Worm (Caenorhabditis elegans) whole organism, young adult: ENCODE data around the gene F45F2.10.

Source experiments
- B0019.2 ChIP-seq: fragments of 200-800 bp; sonication (Bioruptor generic); conservative IDR thresholded peaks from 2 replicates; pipeline ENCODE4 v1.3.6; 2022; ENCODE audit warnings: missing genetic modification reagents, missing genetic modification characterization, missing compliant biosample characterization
- D2030.7 ChIP-seq: fragments of 200-800 bp; sonication (Bioruptor generic); IDR thresholded peaks from 2 replicates; pipeline ENCODE4 v1.3.6; 2022; ENCODE audit warnings: missing genetic modification reagents, missing genetic modification characterization, missing compliant biosample characterization
- F49E8.2 ChIP-seq: sonication (generic microtip); optimal IDR thresholded peaks from 3 replicates; lab custom pipeline; 2017; ENCODE audit warnings: missing genetic modification characterization, mild to moderate bottlenecking, missing compliant biosample characterization, antibody characterized with exemption, moderate library complexity; ENCODE audit not compliant: insufficient read depth
- K12H6.12 ChIP-seq: fragments of 200-800 bp; sonication (Bioruptor generic); optimal IDR thresholded peaks from 2 replicates; lab custom pipeline; 2018; ENCODE audit warnings: mild to moderate bottlenecking, missing genetic modification characterization, missing compliant biosample characterization
- T07F8.4 ChIP-seq: sonication (generic microtip); optimal IDR thresholded peaks from 2 replicates; lab custom pipeline; 2016; ENCODE audit warnings: mild to moderate bottlenecking, missing genetic modification characterization, moderate library complexity, missing compliant biosample characterization
- T26A5.8 ChIP-seq: sonication (generic microtip); optimal IDR thresholded peaks from 2 replicates; lab custom pipeline; 2016; ENCODE audit warnings: missing genetic modification characterization, missing compliant biosample characterization
- Y53F4B.3 ChIP-seq: fragments of 200-800 bp; sonication (Bioruptor generic); IDR thresholded peaks from 2 replicates; pipeline ENCODE4 v1.3.6; 2022; ENCODE audit warnings: missing genetic modification reagents, missing genetic modification characterization, missing compliant biosample characterization
- Y53G8AR.9 ChIP-seq: fragments of 200-800 bp; sonication (Bioruptor generic); conservative IDR thresholded peaks from 2 replicates; pipeline ENCODE4 v1.3.6; 2022; ENCODE audit warnings: missing genetic modification reagents, missing genetic modification characterization, missing compliant biosample characterization
- Y56A3A.18 ChIP-seq: fragments of 200-800 bp; sonication (Bioruptor generic); IDR thresholded peaks from 2 replicates; pipeline ENCODE4 v1.3.6; 2022; ENCODE audit warnings: missing genetic modification reagents, missing genetic modification characterization, missing compliant biosample characterization
- Y95B8A.8 ChIP-seq: fragments of 200-800 bp; sonication (Bioruptor generic); IDR thresholded peaks from 2 replicates; pipeline ENCODE4 v1.3.6; 2022; ENCODE audit warnings: missing genetic modification reagents, missing genetic modification characterization, missing compliant biosample characterization
- ama-1 ChIP-seq, 3 experiments: fragments of 150-350 bp in 1 of 3; sonication (generic microtip) in 2 of 3; optimal IDR thresholded peaks; 2 replicates each; lab custom pipeline; 2014 to 2018; ENCODE audit warnings: missing biosample characterization in 2 of 3, missing genetic modification characterization in 2 of 3, missing genetic modification reagents in 2 of 3
- aptf-2 ChIP-seq: fragments of 200-800 bp; sonication (Bioruptor generic); conservative IDR thresholded peaks from 2 replicates; pipeline ENCODE4 v1.3.6; 2022; ENCODE audit warnings: missing genetic modification reagents, missing genetic modification characterization, missing compliant biosample characterization
- ccch-3 ChIP-seq: fragments of 200-800 bp; sonication (Bioruptor generic); optimal IDR thresholded peaks from 2 replicates; lab custom pipeline; 2018; ENCODE audit warnings: mild to moderate bottlenecking, missing genetic modification characterization, missing compliant biosample characterization
- cebp-1 ChIP-seq, 2 experiments: fragments of 200-800 bp in 1 of 2; sonication (Bioruptor generic) in 1 of 2; sonication (generic microtip) in 1 of 2; IDR thresholded peaks in 1 of 2; optimal IDR thresholded peaks in 1 of 2; 2 replicates each; pipeline versions ENCODE4 v1.3.6 to Lab custom; 2017 to 2022; ENCODE audit warnings: missing compliant biosample characterization in 2 of 2, missing genetic modification characterization in 2 of 2, mild to moderate bottlenecking in 1 of 2, missing genetic modification reagents in 1 of 2, moderate library complexity in 1 of 2
- ceh-40 ChIP-seq: fragments of 200-800 bp; sonication (Bioruptor generic); IDR thresholded peaks from 2 replicates; pipeline ENCODE4 v1.3.6; 2022; ENCODE audit warnings: missing genetic modification characterization, missing compliant biosample characterization
- ceh-91 ChIP-seq: fragments of 200-800 bp; sonication (Bioruptor generic); IDR thresholded peaks from 2 replicates; pipeline ENCODE4 v1.3.6; 2022; ENCODE audit warnings: missing genetic modification reagents, missing genetic modification characterization, missing compliant biosample characterization
- die-1 ChIP-seq: sonication (generic microtip); optimal IDR thresholded peaks from 2 replicates; lab custom pipeline; 2016; ENCODE audit warnings: missing genotype, mild to moderate bottlenecking, missing genetic modification characterization, missing compliant biosample characterization
- dox-1 ChIP-seq: fragments of 200-800 bp; sonication (Bioruptor generic); IDR thresholded peaks from 2 replicates; pipeline ENCODE4 v1.3.6; 2022; ENCODE audit warnings: missing genetic modification reagents, missing genetic modification characterization, missing compliant biosample characterization
- ekl-4 ChIP-seq: fragments of 200-800 bp; sonication (Bioruptor generic); IDR thresholded peaks from 2 replicates; pipeline ENCODE4 v1.3.6; 2022; ENCODE audit warnings: missing genetic modification reagents, missing genetic modification characterization, missing compliant biosample characterization
- gei-17 ChIP-seq: fragments of 200-800 bp; sonication (Bioruptor generic); optimal IDR thresholded peaks from 2 replicates; lab custom pipeline; 2018; ENCODE audit warnings: mild to moderate bottlenecking, missing genetic modification characterization, missing compliant biosample characterization
- hmg-20 ChIP-seq: fragments of 200-800 bp; sonication (Bioruptor generic); IDR thresholded peaks from 2 replicates; pipeline ENCODE4 v1.3.6; 2022; ENCODE audit warnings: missing genetic modification reagents, missing genetic modification characterization, missing compliant biosample characterization
- hrde-1 ChIP-seq: sonication (generic microtip); optimal IDR thresholded peaks from 2 replicates; lab custom pipeline; 2016; ENCODE audit warnings: missing genetic modification characterization, mild to moderate bottlenecking, missing compliant biosample characterization, moderate library complexity, missing genotype, missing genetic modification reagents, borderline replicate concordance
- lag-1 ChIP-seq: fragments of 200-800 bp; sonication (Bioruptor generic); IDR thresholded peaks from 2 replicates; pipeline ENCODE4 v1.3.6; 2022; ENCODE audit warnings: missing genetic modification reagents, missing genetic modification characterization, missing compliant biosample characterization
- lin-35 ChIP-seq, 3 experiments: fragments of 150-350 bp in 2 of 3; sonication (generic microtip) in 1 of 3; optimal IDR thresholded peaks; 2 replicates each; lab custom pipeline; 2014 to 2018; ENCODE audit warnings: missing biosample characterization in 3 of 3, missing genetic modification characterization in 3 of 3, missing genetic modification reagents in 3 of 3
- lsl-1 ChIP-seq: fragments of 200-800 bp; sonication (Bioruptor generic); optimal IDR thresholded peaks from 2 replicates; lab custom pipeline; 2018; ENCODE audit warnings: mild to moderate bottlenecking, missing genetic modification characterization, moderate library complexity, missing compliant biosample characterization
- madf-6 ChIP-seq: fragments of 200-800 bp; sonication (Bioruptor generic); IDR thresholded peaks from 2 replicates; pipeline ENCODE4 v1.3.6; 2022; ENCODE audit warnings: missing genetic modification reagents, missing genetic modification characterization, missing compliant biosample characterization
- mes-4 ChIP-seq: sonication (generic microtip); optimal IDR thresholded peaks from 2 replicates; lab custom pipeline; 2016; ENCODE audit warnings: missing genotype, missing genetic modification characterization, missing compliant biosample characterization
- nfya-2 ChIP-seq: fragments of 200-800 bp; sonication (Bioruptor generic); IDR thresholded peaks from 2 replicates; pipeline ENCODE4 v1.3.6; 2022; ENCODE audit warnings: missing genetic modification reagents, missing genetic modification characterization, missing compliant biosample characterization
- nhr-90 ChIP-seq: sonication (generic microtip); optimal IDR thresholded peaks from 2 replicates; lab custom pipeline; 2016; ENCODE audit warnings: missing genotype, mild to moderate bottlenecking, missing genetic modification characterization, missing compliant biosample characterization
- pha-4 ChIP-seq: fragments of 150-350 bp; sonication (generic microtip); optimal IDR thresholded peaks from 2 replicates; lab custom pipeline; 2014; ENCODE audit warnings: missing biosample characterization, missing genetic modification reagents, missing genetic modification characterization
- rec-8 ChIP-seq, 2 experiments: sonication (generic microtip); optimal IDR thresholded peaks; 2 replicates each; lab custom pipeline; 2016; ENCODE audit warnings: mild to moderate bottlenecking in 2 of 2, missing genetic modification characterization in 2 of 2, missing genetic modification reagents in 2 of 2, missing genotype in 2 of 2, missing biosample characterization in 1 of 2, missing compliant biosample characterization in 1 of 2, moderate library complexity in 1 of 2
- sdz-38 ChIP-seq: sonication (generic microtip); optimal IDR thresholded peaks from 2 replicates; lab custom pipeline; 2016; ENCODE audit warnings: missing genotype, missing genetic modification characterization, missing compliant biosample characterization
- sea-2 ChIP-seq: fragments of 200-800 bp; sonication (Bioruptor generic); IDR thresholded peaks from 2 replicates; pipeline ENCODE4 v1.3.6; 2022; ENCODE audit warnings: missing genetic modification characterization, missing compliant biosample characterization
- somi-1 ChIP-seq: fragments of 200-800 bp; sonication (Bioruptor generic); optimal IDR thresholded peaks from 2 replicates; lab custom pipeline; 2018; ENCODE audit warnings: mild to moderate bottlenecking, missing genetic modification characterization, missing compliant biosample characterization
- unc-62 ChIP-seq: fragments of 150-350 bp; optimal IDR thresholded peaks from 2 replicates; lab custom pipeline; 2014; ENCODE audit warnings: missing biosample characterization, missing genetic modification reagents, missing genetic modification characterization
- xnd-1 ChIP-seq: sonication (generic microtip); optimal IDR thresholded peaks from 2 replicates; lab custom pipeline; 2016; ENCODE audit warnings: missing genotype, missing genetic modification reagents, missing genetic modification characterization, missing compliant biosample characterization
- zfh-2 ChIP-seq: fragments of 200-800 bp; sonication (Bioruptor generic); conservative IDR thresholded peaks from 2 replicates; pipeline ENCODE4 v1.3.6; 2022; ENCODE audit warnings: missing genetic modification reagents, missing genetic modification characterization, missing compliant biosample characterization
- ztf-28 ChIP-seq: fragments of 200-800 bp; sonication (Bioruptor generic); IDR thresholded peaks from 2 replicates; pipeline ENCODE4 v1.3.6; 2022; ENCODE audit warnings: missing genetic modification reagents, missing genetic modification characterization, missing compliant biosample characterization
- ztf-6 ChIP-seq: fragments of 200-800 bp; sonication (Bioruptor generic); IDR thresholded peaks from 2 replicates; pipeline ENCODE4 v1.3.6; 2022; ENCODE audit warnings: missing genetic modification reagents, missing genetic modification characterization, missing compliant biosample characterization

Gene F45F2.10

DNA sequence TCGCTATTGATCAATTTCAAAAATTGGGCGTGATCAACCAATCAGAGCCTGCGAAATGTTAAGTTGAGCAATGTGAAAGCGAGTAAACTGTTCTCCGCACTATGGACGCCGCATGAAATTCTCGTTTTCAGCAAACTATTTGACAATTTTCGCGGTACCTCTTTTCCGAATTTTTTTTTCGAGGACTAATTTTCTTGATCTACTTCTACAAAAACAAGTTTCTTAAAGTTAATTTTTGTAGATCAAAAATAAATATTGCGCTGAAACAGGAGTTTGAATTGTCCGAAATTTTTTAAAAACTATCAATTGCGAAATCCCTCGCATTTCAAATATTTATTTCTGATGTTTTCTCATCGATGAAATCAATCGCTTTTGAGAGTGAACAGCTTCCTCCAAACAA, 961 bp downstream of the F45F2.10 start (continued):
- no peak for TF ChIP-seq rec-8 (tag; optimal IDR thresholded peaks at IDR 0.05; lab: Kevin White, UChicago)
- TF ChIP-seq lsl-1 (GFP tag; lab: Kevin White, UChicago), result peak; percentile 5
- TF ChIP-seq mes-4, result no peak
- no peak for TF ChIP-seq die-1
- TF ChIP-seq Y53F4B.3 (GFP tag; lab: Robert Waterston, UW), result no peak
- TF ChIP-seq lin-35 (GFP tag; optimal IDR thresholded peaks at IDR 0.05; lab: Kevin White, UChicago), result no peak
- TF ChIP-seq gei-17 (GFP tag; lab: Kevin White, UChicago), result no peak
- TF ChIP-seq K12H6.12 (tag; lab: Kevin White, UChicago), result no peak
- TF ChIP-seq madf-6 (GFP tag; lab: Robert Waterston, UW), result peak; percentile 65
- TF ChIP-seq ztf-28 (GFP tag; lab: Robert Waterston, UW), result no peak
- TF ChIP-seq sea-2 (GFP tag; lab: Robert Waterston, UW), result no peak
- TF ChIP-seq ccch-3 (GFP tag; lab: Kevin White, UChicago), result no peak
- TF ChIP-seq xnd-1 (tag; lab: Kevin White, UChicago), result no peak

DNA sequence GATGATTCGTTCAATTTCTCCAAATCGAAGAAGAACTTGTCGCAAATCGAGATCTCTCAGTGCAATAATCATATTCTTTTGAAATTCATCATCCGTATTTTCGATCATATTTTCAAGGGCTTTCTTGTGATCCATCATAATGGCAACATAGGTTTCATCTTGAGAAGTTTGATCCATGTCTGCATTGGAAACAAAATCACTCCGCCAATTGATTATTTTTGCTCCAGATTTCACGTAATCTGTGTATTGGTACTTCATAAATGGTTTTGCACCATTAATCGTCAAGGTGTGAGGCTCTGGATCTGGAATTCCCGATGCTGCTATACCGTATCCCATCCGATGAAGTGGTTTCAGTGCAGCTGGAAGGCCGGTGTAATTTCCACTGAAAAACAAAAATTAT, 2.2 kb downstream of the F45F2.10 start:
- TF ChIP-seq gei-17 (GFP tag; lab: Kevin White, UChicago) (no peak), Y95B8A.8 (GFP tag; lab: Robert Waterston, UW) (no peak), ceh-91 (no peak), F49E8.2 (tag; lab: Kevin White, UChicago) (no peak), ztf-6 (GFP tag; lab: Robert Waterston, UW) (no peak), unc-62 (GFP tag; lab: Kevin White, UChicago) (no peak), Y56A3A.18 (no peak), lag-1 (GFP tag; lab: Robert Waterston, UW) (no peak), nfya-2 (GFP tag; lab: Robert Waterston, UW) (no peak)

DNA sequence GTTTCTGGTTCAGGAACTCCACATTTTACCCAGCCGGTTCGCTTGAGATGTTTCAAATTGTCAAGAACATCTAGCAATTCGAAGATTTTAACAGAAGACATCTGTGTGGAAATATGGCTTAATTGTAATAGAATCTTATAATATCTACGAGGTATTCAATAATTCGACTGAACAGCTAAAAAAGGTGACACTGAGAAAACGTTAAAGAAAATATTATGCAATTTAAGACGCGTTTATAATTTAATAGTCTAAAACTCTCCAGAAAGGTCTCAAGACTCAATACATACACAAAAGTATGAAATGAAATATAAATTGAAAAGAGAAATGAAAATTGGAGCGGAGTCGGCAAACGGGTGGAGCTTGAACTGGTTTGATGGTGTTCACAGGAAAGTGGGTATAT, 5.3 kb downstream of the F45F2.10 start, which contains the start of gene F45F2.9:
Gene F45F2.9 (minus strand): TSS at position 101 of the 400 bp plus-strand sequence.
- TF ChIP-seq hrde-1 (peak; percentile 15), lsl-1 (GFP tag; lab: Kevin White, UChicago) (no peak)

DNA sequence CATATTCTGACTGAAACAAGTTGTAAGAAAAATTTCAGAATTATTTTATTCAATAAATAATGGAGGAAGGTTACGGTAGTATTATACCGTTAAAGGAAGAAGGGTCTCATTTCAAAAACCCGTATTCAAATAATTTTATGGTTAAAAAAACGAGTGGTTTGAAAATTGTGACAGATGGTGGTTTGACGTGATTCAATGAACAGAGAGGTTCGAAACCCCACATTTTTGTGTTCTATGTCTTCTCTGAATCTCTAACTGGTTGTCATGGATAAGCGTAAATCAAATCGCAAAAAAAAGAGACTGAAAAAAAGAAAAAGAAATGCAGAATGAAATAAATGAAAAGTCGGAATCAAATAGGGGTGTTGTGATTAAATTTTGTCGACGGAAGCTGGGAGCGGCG, 11.3 kb downstream of the F45F2.10 start, which contains the start of gene ZK994.6:
Gene ZK994.6 (minus strand): TSS at position 101 of the 400 bp plus-strand sequence.
- TF ChIP-seq aptf-2 (GFP tag; lab: Robert Waterston, UW), result no peak
- no peak for TF ChIP-seq ama-1 (optimal IDR thresholded peaks at IDR 0.05; lab: Kevin White, UChicago)
- TF ChIP-seq ama-1 (GFP tag; optimal IDR thresholded peaks at IDR 0.05; lab: Kevin White, UChicago), result no peak
- no peak for TF ChIP-seq cebp-1 (GFP tag; IDR thresholded peaks at IDR 0.05; lab: Robert Waterston, UW)
- TF ChIP-seq cebp-1 (tag; optimal IDR thresholded peaks at IDR 0.05; lab: Kevin White, UChicago), result no peak
- no peak for TF ChIP-seq hmg-20 (GFP tag; lab: Robert Waterston, UW)
- no peak for TF ChIP-seq ekl-4 (GFP tag; lab: Robert Waterston, UW)
- no peak for TF ChIP-seq D2030.7 (GFP tag; lab: Robert Waterston, UW)
- no peak for TF ChIP-seq ceh-40 (GFP tag; lab: Robert Waterston, UW)
- no peak for TF ChIP-seq somi-1 (GFP tag; lab: Kevin White, UChicago)
- TF ChIP-seq dox-1 (GFP tag; lab: Robert Waterston, UW), result no peak
- no peak for TF ChIP-seq T07F8.4 (tag; lab: Kevin White, UChicago)
- TF ChIP-seq ztf-6 (GFP tag; lab: Robert Waterston, UW), result no peak
- no peak for TF ChIP-seq pha-4
- TF ChIP-seq Y53G8AR.9 (GFP tag; lab: Robert Waterston, UW), result no peak
- TF ChIP-seq sdz-38, result no peak
- TF ChIP-seq B0019.2 (GFP tag; lab: Robert Waterston, UW), result no peak
- TF ChIP-seq nhr-90 (tag; lab: Kevin White, UChicago), result no peak
- TF ChIP-seq zfh-2 (GFP tag; lab: Robert Waterston, UW), result no peak
- no peak for TF ChIP-seq T26A5.8 (tag; lab: Kevin White, UChicago)
